Fruit fly (Drosophila melanogaster) S2 (cell line): ENCODE data around the gene Ras64B.

ENCODE experiments used
- CG8478 ChIP-seq: fragments of >200 bp; optimal IDR thresholded peaks from 2 replicates; lab custom pipeline; 2018
- CTCF ChIP-seq, 2 experiments: fragments of >200 bp; optimal IDR thresholded peaks; 2 replicates each; lab custom pipeline; 2018

dm6 chr3L:4113998-4114397, 24.9 kb upstream of the Ras64B start:
- TF ChIP-seq CG8478 (lab: Kevin White, UChicago) (no peak), CTCF (optimal IDR thresholded peaks at IDR 0.05; lab: Kevin White, UChicago) (no peak)
